Worm (Caenorhabditis elegans) whole organism, young adult: Measurements from ENCODE around the gene M117.3.

Source experiments
- B0336.3 ChIP-seq: fragments of 200-800 bp; sonication (Bioruptor generic); IDR thresholded peaks from 2 replicates; pipeline ENCODE4 v1.3.6; 2022; ENCODE audit warnings: missing genetic modification characterization, missing compliant biosample characterization
- C06A6.2 ChIP-seq: fragments of 200-800 bp; sonication (Bioruptor generic); conservative IDR thresholded peaks from 2 replicates; pipeline ENCODE4 v1.3.6; 2022; ENCODE audit warnings: missing genetic modification characterization, missing compliant biosample characterization
- F22D6.2 ChIP-seq: sonication (generic microtip); optimal IDR thresholded peaks from 2 replicates; lab custom pipeline; 2016; ENCODE audit warnings: mild to moderate bottlenecking, missing genetic modification characterization, missing compliant biosample characterization
- F23B12.7 ChIP-seq: sonication (generic microtip); optimal IDR thresholded peaks from 2 replicates; lab custom pipeline; 2017; ENCODE audit warnings: missing genetic modification characterization, mild to moderate bottlenecking, missing compliant biosample characterization, antibody characterized with exemption, moderate library complexity; ENCODE audit not compliant: insufficient read depth
- F55B11.4 ChIP-seq: sonication (generic microtip); optimal IDR thresholded peaks from 2 replicates; lab custom pipeline; 2016; ENCODE audit warnings: missing compliant biosample characterization, missing genetic modification characterization, borderline replicate concordance; ENCODE audit not compliant: insufficient read depth
- F57A8.1 ChIP-seq: fragments of 200-800 bp; sonication (Bioruptor generic); optimal IDR thresholded peaks from 2 replicates; lab custom pipeline; 2018; ENCODE audit warnings: mild to moderate bottlenecking, missing genetic modification characterization, moderate library complexity, missing compliant biosample characterization
- K11D2.4 ChIP-seq: fragments of 200-800 bp; sonication (Bioruptor generic); IDR thresholded peaks from 2 replicates; pipeline ENCODE4 v1.3.6; 2022; ENCODE audit warnings: missing genetic modification reagents, missing genetic modification characterization, missing compliant biosample characterization
- K12H6.12 ChIP-seq: fragments of 200-800 bp; sonication (Bioruptor generic); optimal IDR thresholded peaks from 2 replicates; lab custom pipeline; 2018; ENCODE audit warnings: mild to moderate bottlenecking, missing genetic modification characterization, missing compliant biosample characterization
- T26A5.8 ChIP-seq: sonication (generic microtip); optimal IDR thresholded peaks from 2 replicates; lab custom pipeline; 2016; ENCODE audit warnings: missing genetic modification characterization, missing compliant biosample characterization
- Y53F4B.3 ChIP-seq: fragments of 200-800 bp; sonication (Bioruptor generic); IDR thresholded peaks from 2 replicates; pipeline ENCODE4 v1.3.6; 2022; ENCODE audit warnings: missing genetic modification reagents, missing genetic modification characterization, missing compliant biosample characterization
- Y79H2A.3 ChIP-seq: fragments of 200-800 bp; sonication (Bioruptor generic); conservative IDR thresholded peaks from 2 replicates; pipeline ENCODE4 v1.3.6; 2022; ENCODE audit warnings: missing genetic modification reagents, missing genetic modification characterization, missing compliant biosample characterization
- ZK185.1 ChIP-seq: sonication (generic microtip); optimal IDR thresholded peaks from 2 replicates; lab custom pipeline; 2016; ENCODE audit warnings: mild to moderate bottlenecking, missing genetic modification characterization, missing compliant biosample characterization; ENCODE audit not compliant: poor library complexity, severe bottlenecking
- akir-1 ChIP-seq: fragments of 200-800 bp; sonication (Bioruptor generic); optimal IDR thresholded peaks from 2 replicates; lab custom pipeline; 2018; ENCODE audit warnings: mild to moderate bottlenecking, missing genetic modification characterization, moderate library complexity, missing compliant biosample characterization
- ama-1 ChIP-seq, 3 experiments: fragments of 150-350 bp in 1 of 3; sonication (generic microtip) in 2 of 3; optimal IDR thresholded peaks; 2 replicates each; lab custom pipeline; 2014 to 2018; ENCODE audit warnings: missing biosample characterization in 2 of 3, missing genetic modification characterization in 2 of 3, missing genetic modification reagents in 2 of 3
- bed-1 ChIP-seq: fragments of 200-800 bp; sonication (Bioruptor generic); IDR thresholded peaks from 2 replicates; pipeline ENCODE4 v1.3.6; 2022; ENCODE audit warnings: missing genetic modification reagents, missing genetic modification characterization, missing compliant biosample characterization
- ccch-3 ChIP-seq: fragments of 200-800 bp; sonication (Bioruptor generic); optimal IDR thresholded peaks from 2 replicates; lab custom pipeline; 2018; ENCODE audit warnings: mild to moderate bottlenecking, missing genetic modification characterization, missing compliant biosample characterization
- ceh-100 ChIP-seq: fragments of 200-800 bp; sonication (Bioruptor generic); IDR thresholded peaks from 2 replicates; pipeline ENCODE4 v1.3.6; 2022; ENCODE audit warnings: missing genetic modification reagents, missing genetic modification characterization, missing compliant biosample characterization
- ceh-27 ChIP-seq: fragments of 200-800 bp; sonication (Bioruptor generic); optimal IDR thresholded peaks from 2 replicates; lab custom pipeline; 2018; ENCODE audit warnings: mild to moderate bottlenecking, missing genetic modification characterization, moderate library complexity, missing compliant biosample characterization
- ceh-79 ChIP-seq: sonication (generic microtip); optimal IDR thresholded peaks from 2 replicates; lab custom pipeline; 2017; ENCODE audit warnings: mild to moderate bottlenecking, missing genetic modification characterization, missing compliant biosample characterization
- die-1 ChIP-seq: sonication (generic microtip); optimal IDR thresholded peaks from 2 replicates; lab custom pipeline; 2016; ENCODE audit warnings: missing genotype, mild to moderate bottlenecking, missing genetic modification characterization, missing compliant biosample characterization
- dpff-1 ChIP-seq: sonication (generic microtip); optimal IDR thresholded peaks from 2 replicates; lab custom pipeline; 2017; ENCODE audit warnings: mild to moderate bottlenecking, missing genetic modification characterization, missing compliant biosample characterization
- dpl-1 ChIP-seq: fragments of 150-350 bp; optimal IDR thresholded peaks from 2 replicates; lab custom pipeline; 2014; ENCODE audit warnings: missing biosample characterization, missing genetic modification reagents, missing genetic modification characterization
- lin-54 ChIP-seq: fragments of 200-800 bp; sonication (Bioruptor generic); optimal IDR thresholded peaks from 2 replicates; lab custom pipeline; 2018; ENCODE audit warnings: mild to moderate bottlenecking, missing genetic modification characterization, missing compliant biosample characterization
- lir-1 ChIP-seq: fragments of 200-800 bp; sonication (Bioruptor generic); conservative IDR thresholded peaks from 2 replicates; pipeline ENCODE4 v1.3.6; 2022; ENCODE audit warnings: missing genetic modification reagents, missing genetic modification characterization, missing compliant biosample characterization
- lsl-1 ChIP-seq: fragments of 200-800 bp; sonication (Bioruptor generic); optimal IDR thresholded peaks from 2 replicates; lab custom pipeline; 2018; ENCODE audit warnings: mild to moderate bottlenecking, missing genetic modification characterization, moderate library complexity, missing compliant biosample characterization
- lsy-27 ChIP-seq: sonication (generic microtip); optimal IDR thresholded peaks from 2 replicates; lab custom pipeline; 2017; ENCODE audit warnings: missing genetic modification characterization, mild to moderate bottlenecking, missing compliant biosample characterization, antibody characterized with exemption, missing genotype, borderline replicate concordance; ENCODE audit not compliant: insufficient read depth
- madf-3 ChIP-seq: fragments of 200-800 bp; sonication (Bioruptor generic); IDR thresholded peaks from 2 replicates; pipeline ENCODE4 v1.3.6; 2022; ENCODE audit warnings: missing genetic modification reagents, missing genetic modification characterization, missing compliant biosample characterization
- madf-6 ChIP-seq: fragments of 200-800 bp; sonication (Bioruptor generic); IDR thresholded peaks from 2 replicates; pipeline ENCODE4 v1.3.6; 2022; ENCODE audit warnings: missing genetic modification reagents, missing genetic modification characterization, missing compliant biosample characterization
- madf-8 ChIP-seq: fragments of 200-800 bp; sonication (Bioruptor generic); conservative IDR thresholded peaks from 2 replicates; pipeline ENCODE4 v1.3.6; 2022; ENCODE audit warnings: missing genetic modification reagents, missing genetic modification characterization, missing compliant biosample characterization
- mcd-1 ChIP-seq: fragments of 200-800 bp; sonication (Bioruptor generic); IDR thresholded peaks from 2 replicates; pipeline ENCODE4 v1.3.6; 2022; ENCODE audit warnings: missing genetic modification reagents, missing genetic modification characterization, missing compliant biosample characterization
- mel-28 ChIP-seq: sonication (generic microtip); optimal IDR thresholded peaks from 2 replicates; lab custom pipeline; 2016; ENCODE audit warnings: borderline replicate concordance, mild to moderate bottlenecking, missing genetic modification characterization, missing compliant biosample characterization
- mes-4 ChIP-seq: sonication (generic microtip); optimal IDR thresholded peaks from 2 replicates; lab custom pipeline; 2016; ENCODE audit warnings: missing genotype, missing genetic modification characterization, missing compliant biosample characterization
- nhr-179 ChIP-seq: sonication (generic microtip); optimal IDR thresholded peaks from 2 replicates; lab custom pipeline; 2016; ENCODE audit warnings: mild to moderate bottlenecking, missing genetic modification characterization, missing compliant biosample characterization
- rpc-1 ChIP-seq, 2 experiments: fragments of 150-350 bp in 1 of 2; sonication (generic microtip) in 1 of 2; optimal IDR thresholded peaks; 2 replicates each; lab custom pipeline; 2014 to 2018; ENCODE audit warnings: missing biosample characterization in 1 of 2, missing genetic modification characterization in 1 of 2, missing genetic modification reagents in 1 of 2, missing genotype in 1 of 2
- sdz-38 ChIP-seq: sonication (generic microtip); optimal IDR thresholded peaks from 2 replicates; lab custom pipeline; 2016; ENCODE audit warnings: missing genotype, missing genetic modification characterization, missing compliant biosample characterization
- snpc-1.1 ChIP-seq: sonication (generic microtip); optimal IDR thresholded peaks from 2 replicates; lab custom pipeline; 2017; ENCODE audit warnings: missing genetic modification characterization, mild to moderate bottlenecking, missing compliant biosample characterization, antibody characterized with exemption, moderate library complexity, missing genotype, missing genetic modification reagents; ENCODE audit not compliant: insufficient read depth
- snpc-3.4 ChIP-seq: sonication (generic microtip); optimal IDR thresholded peaks from 2 replicates; lab custom pipeline; 2017; ENCODE audit warnings: missing genetic modification characterization, mild to moderate bottlenecking, missing compliant biosample characterization, antibody characterized with exemption, moderate library complexity, missing genotype, missing genetic modification reagents
- unc-62 ChIP-seq: fragments of 150-350 bp; optimal IDR thresholded peaks from 2 replicates; lab custom pipeline; 2014; ENCODE audit warnings: missing biosample characterization, missing genetic modification reagents, missing genetic modification characterization
- xnd-1 ChIP-seq: sonication (generic microtip); optimal IDR thresholded peaks from 2 replicates; lab custom pipeline; 2016; ENCODE audit warnings: missing genotype, missing genetic modification reagents, missing genetic modification characterization, missing compliant biosample characterization
- ztf-18 ChIP-seq: sonication (generic microtip); optimal IDR thresholded peaks from 2 replicates; lab custom pipeline; 2016; ENCODE audit warnings: missing genotype, mild to moderate bottlenecking, missing genetic modification characterization, missing compliant biosample characterization
- ztf-22 ChIP-seq: fragments of 200-800 bp; sonication (Bioruptor generic); optimal IDR thresholded peaks from 2 replicates; lab custom pipeline; 2018; ENCODE audit warnings: mild to moderate bottlenecking, missing genetic modification characterization, moderate library complexity, missing compliant biosample characterization
- ztf-26 ChIP-seq: sonication (generic microtip); optimal IDR thresholded peaks from 2 replicates; lab custom pipeline; 2017; ENCODE audit warnings: missing genetic modification characterization, missing compliant biosample characterization
- ztf-3 ChIP-seq: fragments of 200-800 bp; sonication (Bioruptor generic); optimal IDR thresholded peaks from 2 replicates; lab custom pipeline; 2018; ENCODE audit warnings: mild to moderate bottlenecking, missing genetic modification characterization, missing compliant biosample characterization
- ztf-6 ChIP-seq: fragments of 200-800 bp; sonication (Bioruptor generic); IDR thresholded peaks from 2 replicates; pipeline ENCODE4 v1.3.6; 2022; ENCODE audit warnings: missing genetic modification reagents, missing genetic modification characterization, missing compliant biosample characterization

M117.3 gene

ce11 chrIV:11820067-11820913, 1.7 kb upstream of the M117.3 start (continued):
- TF ChIP-seq ceh-79 (tag; lab: Kevin White, UChicago) (peak; percentile 58), sdz-38 (tag; lab: Kevin White, UChicago) (no peak), K12H6.12 (tag; lab: Kevin White, UChicago) (no peak), ccch-3 (GFP tag; lab: Kevin White, UChicago) (no peak), lsl-1 (GFP tag; lab: Kevin White, UChicago) (peak; percentile 27), ztf-3 (GFP tag; lab: Kevin White, UChicago) (no peak), ztf-26 (no peak), ztf-18 (no peak), ceh-27 (GFP tag; lab: Kevin White, UChicago) (no peak)

ce11 chrIV:11822454-11822853, 448 bp downstream of the M117.3 start:
- TF ChIP-seq unc-62 (GFP tag; lab: Kevin White, UChicago) (no peak), ama-1 (optimal IDR thresholded peaks at IDR 0.05; lab: Kevin White, UChicago) (no peak), ama-1 (GFP tag; optimal IDR thresholded peaks at IDR 0.05; lab: Kevin White, UChicago) (no peak), F23B12.7 (peak; percentile 61), Y53F4B.3 (GFP tag; lab: Robert Waterston, UW) (no peak), madf-8 (peak; percentile 90), mcd-1 (GFP tag; lab: Robert Waterston, UW) (peak; percentile 43), B0336.3 (no peak), rpc-1 (optimal IDR thresholded peaks at IDR 0.05; lab: Kevin White, UChicago) (no peak), rpc-1 (tag; optimal IDR thresholded peaks at IDR 0.05; lab: Kevin White, UChicago) (no peak), K12H6.12 (tag; lab: Kevin White, UChicago) (no peak), snpc-1.1 (tag; lab: Kevin White, UChicago) (no peak), dpff-1 (no peak), dpl-1 (GFP tag; lab: Kevin White, UChicago) (peak; percentile 94), lin-54 (peak; percentile 81), die-1 (tag; lab: Kevin White, UChicago) (no peak), lir-1 (GFP tag; lab: Robert Waterston, UW) (0 out of 2 replicates have a peak, but pooled peaks have one; percentile 29), madf-3 (GFP tag; lab: Robert Waterston, UW) (peak; percentile 74; the same call in 1 of the 2 replicates), ztf-22 (GFP tag; lab: Kevin White, UChicago) (no peak), xnd-1 (tag; lab: Kevin White, UChicago) (peak; percentile 88), madf-6 (GFP tag; lab: Robert Waterston, UW) (peak; percentile 98), mel-28 (tag; lab: Kevin White, UChicago) (no peak), ztf-6 (no peak), F22D6.2 (no peak), F55B11.4 (tag; lab: Kevin White, UChicago) (no peak), bed-1 (no peak), Y79H2A.3 (GFP tag; lab: Robert Waterston, UW) (no peak), lsy-27 (no peak), nhr-179 (tag; lab: Kevin White, UChicago) (no peak), K11D2.4 (GFP tag; lab: Robert Waterston, UW) (no peak), ZK185.1 (tag; lab: Kevin White, UChicago) (no peak), mes-4 (no peak), ceh-100 (GFP tag; lab: Robert Waterston, UW) (peak; percentile 51; the same call in 1 of the 2 replicates), F57A8.1 (GFP tag; lab: Kevin White, UChicago) (no peak), T26A5.8 (tag; lab: Kevin White, UChicago) (no peak), akir-1 (GFP tag; lab: Kevin White, UChicago) (no peak), snpc-3.4 (tag; lab: Kevin White, UChicago) (peak; percentile 64), C06A6.2 (no peak)
